Worm (Caenorhabditis elegans) whole organism, L3 larva: ENCODE results near the gene srg-69.

Experiments used
- R02D3.7 ChIP-seq: fragments of 150-350 bp; optimal IDR thresholded peaks from 2 replicates; lab custom pipeline; 2014; ENCODE audit warnings: missing biosample characterization, missing genetic modification characterization
- ZK546.5 ChIP-seq: sonication (generic microtip); optimal IDR thresholded peaks from 2 replicates; lab custom pipeline; 2017; ENCODE audit warnings: missing biosample characterization, missing genetic modification characterization
- ceh-16 ChIP-seq: sonication (generic microtip); optimal IDR thresholded peaks from 2 replicates; lab custom pipeline; 2017; ENCODE audit warnings: missing biosample characterization, missing genetic modification characterization
- ceh-28 ChIP-seq: fragments of 150-350 bp; optimal IDR thresholded peaks from 2 replicates; lab custom pipeline; 2014; ENCODE audit warnings: missing biosample characterization, missing genetic modification reagents, missing genetic modification characterization
- ceh-82 ChIP-seq: fragments of 150-350 bp; optimal IDR thresholded peaks from 2 replicates; lab custom pipeline; 2014; ENCODE audit warnings: missing biosample characterization, missing genetic modification characterization
- ceh-9 ChIP-seq: sonication (generic microtip); optimal IDR thresholded peaks from 2 replicates; lab custom pipeline; 2018; ENCODE audit warnings: missing biosample characterization, missing genetic modification characterization
- egl-27 ChIP-seq: sonication (generic microtip); optimal IDR thresholded peaks from 4 replicates; lab custom pipeline; 2017; ENCODE audit warnings: missing biosample characterization, missing genetic modification reagents, missing genetic modification characterization
- elt-2 ChIP-seq: sonication (generic microtip); optimal IDR thresholded peaks from 2 replicates; lab custom pipeline; 2016; ENCODE audit warnings: missing genetic modification reagents, mild to moderate bottlenecking, missing genetic modification characterization, missing compliant biosample characterization
- elt-3 ChIP-seq, 3 experiments: fragments of 150-350 bp in 1 of 3; sonication (generic microtip) in 2 of 3; optimal IDR thresholded peaks; 2 replicates in 2 of 3; 4 replicates in 1 of 3; lab custom pipeline; 2014 to 2017; ENCODE audit warnings: missing biosample characterization in 3 of 3, missing genetic modification characterization in 3 of 3
- eor-1 ChIP-seq, 2 experiments: fragments of 150-350 bp; optimal IDR thresholded peaks; 2 replicates each; lab custom pipeline; 2014 to 2018; ENCODE audit warnings: missing biosample characterization in 2 of 2, missing genetic modification characterization in 2 of 2
- fkh-10 ChIP-seq: sonication (generic microtip); optimal IDR thresholded peaks from 2 replicates; lab custom pipeline; 2017; ENCODE audit warnings: missing biosample characterization, missing genetic modification reagents, missing genetic modification characterization
- fkh-2 ChIP-seq: fragments of 150-350 bp; optimal IDR thresholded peaks from 2 replicates; lab custom pipeline; 2014; ENCODE audit warnings: missing biosample characterization, missing genetic modification reagents, missing genetic modification characterization
- fos-1 ChIP-seq: fragments of 150-350 bp; optimal IDR thresholded peaks from 2 replicates; lab custom pipeline; 2014; ENCODE audit warnings: missing biosample characterization, missing genetic modification characterization
- hmg-11 ChIP-seq: sonication (generic microtip); optimal IDR thresholded peaks from 2 replicates; lab custom pipeline; 2016; ENCODE audit warnings: missing genetic modification characterization, missing compliant biosample characterization
- lsy-12 ChIP-seq: sonication (generic microtip); optimal IDR thresholded peaks from 2 replicates; lab custom pipeline; 2016; ENCODE audit warnings: mild to moderate bottlenecking, missing genetic modification characterization, missing compliant biosample characterization
- mdl-1 ChIP-seq: fragments of 150-350 bp; optimal IDR thresholded peaks from 2 replicates; lab custom pipeline; 2014; ENCODE audit warnings: missing biosample characterization, missing genetic modification characterization
- nhr-11 ChIP-seq: fragments of 150-350 bp; optimal IDR thresholded peaks from 2 replicates; lab custom pipeline; 2014; ENCODE audit warnings: missing biosample characterization, missing genetic modification characterization
- nhr-12 ChIP-seq: fragments of 150-350 bp; optimal IDR thresholded peaks from 2 replicates; lab custom pipeline; 2014; ENCODE audit warnings: missing biosample characterization, missing genetic modification characterization
- nhr-237 ChIP-seq: fragments of 150-350 bp; optimal IDR thresholded peaks from 2 replicates; lab custom pipeline; 2014; ENCODE audit warnings: missing biosample characterization, missing genetic modification characterization
- nhr-25 ChIP-seq: sonication (generic microtip); optimal IDR thresholded peaks from 2 replicates; lab custom pipeline; 2017; ENCODE audit warnings: missing biosample characterization, missing genetic modification characterization
- nhr-28 ChIP-seq: fragments of 150-350 bp; optimal IDR thresholded peaks from 2 replicates; lab custom pipeline; 2014; ENCODE audit warnings: missing biosample characterization, missing genetic modification characterization
- nhr-76 ChIP-seq: fragments of 150-350 bp; sonication (generic microtip); optimal IDR thresholded peaks from 5 replicates; lab custom pipeline; 2014; ENCODE audit warnings: missing biosample characterization, missing genetic modification characterization
- nhr-77 ChIP-seq: fragments of 150-350 bp; optimal IDR thresholded peaks from 2 replicates; lab custom pipeline; 2014; ENCODE audit warnings: missing biosample characterization, missing genetic modification characterization
- pha-4 ChIP-seq: fragments of 150-350 bp; optimal IDR thresholded peaks from 2 replicates; lab custom pipeline; 2014; ENCODE audit warnings: missing biosample characterization, missing genetic modification reagents, missing genetic modification characterization
- pqm-1 ChIP-seq: fragments of 150-350 bp; optimal IDR thresholded peaks from 2 replicates; lab custom pipeline; 2017; ENCODE audit warnings: missing biosample characterization, missing genetic modification characterization, inconsistent platforms
- skn-1 ChIP-seq: fragments of 150-350 bp; optimal IDR thresholded peaks from 2 replicates; lab custom pipeline; 2014; ENCODE audit warnings: missing biosample characterization, missing genetic modification characterization
- snpc-4 ChIP-seq: fragments of 150-350 bp; optimal IDR thresholded peaks from 2 replicates; lab custom pipeline; 2014; ENCODE audit warnings: missing biosample characterization, missing genetic modification characterization
- unc-62 ChIP-seq: fragments of 150-350 bp; sonication (generic microtip); optimal IDR thresholded peaks from 4 replicates; lab custom pipeline; 2014; ENCODE audit warnings: missing biosample characterization, missing genetic modification reagents, missing genetic modification characterization

srg-69 gene

DNA sequence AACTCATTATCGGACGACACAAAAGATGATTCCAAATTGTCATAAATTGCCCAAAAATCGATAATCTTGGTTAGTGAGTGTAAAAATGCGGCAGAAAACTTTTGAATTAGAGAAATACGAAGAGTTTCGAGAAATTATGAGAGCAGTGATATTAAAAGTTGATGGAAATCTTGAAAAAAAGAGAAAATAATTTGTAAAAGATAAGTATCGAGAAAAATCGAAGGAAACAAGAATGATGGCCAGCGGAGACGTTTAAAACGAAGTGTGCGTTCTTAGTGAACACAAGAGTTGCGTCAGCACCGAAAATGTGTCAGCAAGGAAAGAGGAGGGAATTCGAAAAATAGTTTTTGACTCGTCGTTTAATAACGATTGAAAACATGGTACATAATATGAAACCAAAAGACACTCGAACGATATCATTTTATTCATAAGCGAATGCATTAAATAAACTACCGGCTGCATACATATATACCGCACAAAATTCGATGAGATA, 34.4 kb downstream of the srg-69 start, which contains the start of gene ndx-6 (continued):
- peak; percentile 26 for TF ChIP-seq lsy-12 (tag; lab: Kevin White, UChicago)

DNA sequence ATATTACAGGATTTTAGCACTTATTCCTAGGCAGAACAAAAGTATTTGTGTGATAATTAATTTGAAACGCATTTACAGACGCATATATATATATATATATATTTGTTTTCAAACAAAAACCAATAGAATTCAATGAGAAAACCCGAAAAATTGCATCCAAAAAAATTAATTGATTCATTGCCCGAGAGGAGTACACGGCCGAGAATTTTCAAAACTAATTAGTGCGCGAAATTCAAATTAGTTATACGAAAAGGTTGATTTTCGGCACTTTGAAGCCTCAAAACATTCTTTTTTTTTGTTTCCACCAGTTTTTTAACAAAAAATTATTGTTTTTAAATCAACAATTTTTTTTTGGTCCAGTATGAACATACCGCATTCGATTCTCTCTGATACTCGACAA, 36.0 kb downstream of the srg-69 start:
- TF ChIP-seq R02D3.7 (tag; lab: Kevin White, UChicago) (no peak), ZK546.5 (no peak), nhr-12 (tag; lab: Kevin White, UChicago) (no peak), fkh-2 (no peak), elt-2 (tag; lab: Kevin White, UChicago) (no peak), skn-1 (tag; lab: Kevin White, UChicago) (no peak), nhr-77 (no peak)

DNA sequence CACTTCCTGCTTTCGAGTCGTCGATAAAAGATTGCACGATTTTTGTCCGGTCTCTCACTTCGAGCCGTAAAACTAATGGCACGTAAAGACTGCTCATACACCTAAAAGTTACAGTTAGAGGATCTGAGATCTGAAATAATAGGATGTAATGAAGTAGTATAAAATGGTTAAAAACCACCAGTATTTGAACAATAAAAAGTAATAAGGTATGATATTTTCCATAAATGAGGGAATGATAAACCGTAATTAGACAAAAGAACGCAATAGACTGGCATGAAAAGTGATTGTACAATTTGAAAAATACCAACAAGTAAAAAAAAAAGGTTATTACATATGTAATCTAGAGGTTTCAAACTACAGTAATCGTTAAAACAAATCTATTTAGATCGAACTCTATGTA, 37.6 kb downstream of the srg-69 start, which contains the start of gene brap-2:
Gene brap-2 (minus strand): TSS at position 101 of the 400 bp plus-strand sequence.
- no peak for TF ChIP-seq pqm-1
- TF ChIP-seq ceh-16 (tag; lab: Kevin White, UChicago) = no peak
- TF ChIP-seq snpc-4 (tag; lab: Kevin White, UChicago) = no peak
- no peak for TF ChIP-seq nhr-237 (tag; lab: Kevin White, UChicago)
- TF ChIP-seq, all 47 proteins: peak for 0

DNA sequence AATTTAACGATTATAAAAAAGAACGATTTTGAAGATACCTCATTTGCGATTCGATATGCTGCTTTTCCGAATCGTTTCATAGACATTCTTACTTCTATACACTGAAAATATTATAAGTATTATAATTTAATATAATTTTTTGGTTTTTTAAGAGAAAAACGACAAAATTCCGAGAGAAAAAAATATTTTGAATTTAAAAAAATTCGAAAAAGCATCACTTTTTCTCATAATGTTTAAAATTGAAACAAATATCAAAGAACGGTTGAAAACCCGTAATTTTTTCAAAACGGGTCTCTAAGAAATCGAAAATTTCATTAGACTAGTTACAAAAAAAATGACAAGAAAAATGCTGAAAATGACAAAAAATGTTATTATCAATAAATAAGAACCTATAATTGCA, 40.1 kb downstream of the srg-69 start, which contains the start of gene pink-1:
Gene pink-1 (minus strand): TSS at position 101 of the 400 bp plus-strand sequence.
- TF ChIP-seq skn-1 (tag; lab: Kevin White, UChicago) (no peak), eor-1 (tag; optimal IDR thresholded peaks at IDR 0.05; lab: Kevin White, UChicago) (no peak), egl-27 (tag; lab: Kevin White, UChicago) (no peak), pqm-1 (no peak), fos-1 (no peak), nhr-76 (tag; lab: Kevin White, UChicago) (no peak), unc-62 (GFP tag; lab: Kevin White, UChicago) (no peak), nhr-11 (tag; lab: Kevin White, UChicago) (no peak), nhr-28 (tag; lab: Kevin White, UChicago) (no peak), snpc-4 (tag; lab: Kevin White, UChicago) (no peak), fkh-10 (GFP tag; lab: Kevin White, UChicago) (no peak), ceh-28 (no peak), pha-4 (tag; lab: Kevin White, UChicago) (no peak), mdl-1 (tag; lab: Kevin White, UChicago) (no peak), elt-3 (tag; optimal IDR thresholded peaks at IDR 0.05; lab: Kevin White, UChicago) (no peak)

DNA sequence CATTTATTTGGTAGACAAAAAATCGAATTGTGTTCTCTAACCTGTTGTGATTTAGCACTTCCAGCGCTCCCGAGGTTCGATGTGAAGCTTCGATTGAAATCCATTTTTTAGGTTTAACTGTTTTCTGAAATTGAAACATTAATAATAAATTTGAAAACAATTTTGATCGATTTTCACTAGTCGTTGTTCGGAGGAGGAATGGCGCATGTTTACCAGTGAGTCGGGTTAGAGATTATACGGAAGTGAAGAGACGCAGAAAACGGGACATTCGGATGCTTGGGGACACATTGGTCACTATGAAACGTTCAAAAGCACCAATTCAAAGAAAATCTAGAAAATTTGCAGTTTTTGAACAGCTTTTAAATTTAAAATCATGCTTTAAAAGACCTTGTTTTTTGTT, 43.3 kb downstream of the srg-69 start, which contains the start of gene fbxl-3:
Gene fbxl-3 (minus strand): TSS at position 124 of the 400 bp plus-strand sequence.
- no peak for TF ChIP-seq eor-1 (tag; optimal IDR thresholded peaks at IDR 0.05; lab: Kevin White, UChicago)
- peak; percentile 22 for TF ChIP-seq hmg-11 (tag; lab: Kevin White, UChicago)
- no peak for TF ChIP-seq ceh-9 (tag; lab: Kevin White, UChicago)
- TF ChIP-seq nhr-25 (tag; lab: Kevin White, UChicago) = no peak

DNA sequence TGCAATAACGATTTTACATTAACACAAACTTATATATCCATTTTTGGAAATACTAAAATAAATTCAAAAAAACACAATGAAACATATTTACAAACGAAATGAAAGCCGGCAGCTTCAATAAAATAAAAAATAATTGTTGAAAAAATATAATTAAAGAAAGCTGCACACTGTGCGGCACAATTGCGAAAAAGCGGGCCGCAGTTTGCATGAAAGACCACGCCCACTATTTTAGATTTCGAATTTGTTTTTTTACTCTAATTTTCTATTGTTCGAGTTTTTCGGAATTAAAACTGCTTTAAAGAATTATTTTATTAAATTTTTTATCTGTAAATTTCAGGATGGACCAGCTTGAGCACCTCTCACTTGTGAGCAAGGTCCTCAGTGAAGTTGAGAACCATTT, 43.7 kb downstream of the srg-69 start, which contains the start of gene mog-5:
Gene mog-5 (plus strand): TSS at position 338 of the 400 bp plus-strand sequence.
- TF ChIP-seq hmg-11 (tag; lab: Kevin White, UChicago) (peak; percentile 30), pha-4 (tag; lab: Kevin White, UChicago) (peak; percentile 50), ceh-16 (tag; lab: Kevin White, UChicago) (no peak), elt-2 (tag; lab: Kevin White, UChicago) (peak; percentile 40), ceh-82 (tag; lab: Kevin White, UChicago) (no peak)
- TF ChIP-seq, all 47 proteins: peak for 3
